Worm (Caenorhabditis elegans): ENCODE data around the gene sucg-1.

Gene sucg-1

DNA sequence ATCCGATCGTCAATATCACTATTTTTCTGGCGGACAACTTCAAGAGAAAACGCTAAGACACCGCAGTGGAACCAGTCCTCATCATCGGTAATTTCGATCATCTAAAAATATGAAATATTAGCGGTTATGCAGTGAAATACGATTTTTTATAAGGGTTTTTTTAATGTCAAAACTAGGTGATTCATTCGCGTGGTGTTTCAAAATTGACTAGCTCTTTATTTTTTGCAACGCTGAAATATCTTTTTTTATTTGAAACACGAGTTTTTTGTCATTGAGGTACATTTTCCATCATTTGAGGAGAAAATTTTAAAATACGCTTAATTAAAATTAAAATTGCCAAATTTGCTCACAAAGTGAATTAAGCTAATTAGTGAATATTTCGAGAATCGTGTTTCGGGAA is 30.8 kb downstream of the sucg-1 start, which contains the start of gene dsb-3:
Gene dsb-3 (minus strand): TSS at position 101 of the 400 bp plus-strand sequence.
- TF ChIP-seq him-1 (tag; optimal IDR thresholded peaks at IDR 0.05) (no peak), ceh-79 (tag; optimal IDR thresholded peaks at IDR 0.05) (no peak), nhr-179 (tag; optimal IDR thresholded peaks at IDR 0.05) (no peak), ztf-22 (GFP tag; optimal IDR thresholded peaks at IDR 0.05) (no peak), ceh-91 (GFP tag; IDR thresholded peaks at IDR 0.05) (no peak)

- TF ChIP-seq Y67H2A.10 (GFP tag; conservative IDR thresholded peaks at IDR 0.05) (no peak), T26A5.8 (tag; optimal IDR thresholded peaks at IDR 0.05) (no peak), lsy-27 (tag; optimal IDR thresholded peaks at IDR 0.05; ENCODE audit: borderline replicate concordance, insufficient read depth) (no peak)
Observed at ce11 chrIV:7760117-7760516, 31.4 kb downstream of the sucg-1 start, which contains the start of gene del-7. Gene del-7, plus strand, starts transcription at chrIV:7760417.

DNA sequence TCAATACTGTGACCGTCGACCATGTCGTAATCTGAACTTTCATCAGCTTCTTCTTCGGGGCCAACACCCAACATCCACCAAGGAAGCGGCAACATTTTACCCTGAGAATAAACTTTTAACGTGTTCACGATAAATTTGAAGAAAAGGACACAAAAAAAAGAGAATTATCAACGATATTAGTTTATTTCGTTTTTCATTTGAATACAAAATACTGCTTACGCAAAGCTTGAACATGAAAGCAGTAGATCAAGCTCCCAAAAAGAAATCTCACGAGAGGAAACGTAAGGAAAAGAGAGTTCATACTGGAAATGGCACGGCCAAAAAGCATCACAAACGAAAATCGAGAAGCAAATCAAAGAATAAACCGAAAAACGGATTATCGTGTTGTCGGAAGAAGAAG is 35.0 kb downstream of the sucg-1 start, which contains the start of the genes C46A5.6 and C46A5.1:
Gene C46A5.6 (minus strand): TSS at position 101 of the 400 bp plus-strand sequence.
Gene C46A5.1 (plus strand): TSS at position 184 of the 400 bp plus-strand sequence.
- TF ChIP-seq zfh-2 (GFP tag; conservative IDR thresholded peaks at IDR 0.05) (no peak), gei-17 (GFP tag; optimal IDR thresholded peaks at IDR 0.05) (no peak), mes-4 (tag; optimal IDR thresholded peaks at IDR 0.05) (no peak), ceh-79 (tag; optimal IDR thresholded peaks at IDR 0.05) (no peak), sea-2 (GFP tag; IDR thresholded peaks at IDR 0.05) (no peak), attf-5 (GFP tag; optimal IDR thresholded peaks at IDR 0.05) (no peak), T26A5.8 (tag; optimal IDR thresholded peaks at IDR 0.05) (no peak), lsl-1 (GFP tag; optimal IDR thresholded peaks at IDR 0.05) (no peak), die-1 (tag; optimal IDR thresholded peaks at IDR 0.05) (no peak)

ce11 chrIV:7764319-7764718 is 35.6 kb downstream of the sucg-1 start:
- no peak for TF ChIP-seq F57C9.4 (tag; optimal IDR thresholded peaks at IDR 0.05)
- TF ChIP-seq snpc-3.4 (tag; optimal IDR thresholded peaks at IDR 0.05), result peak; percentile 3
- TF ChIP-seq F49E8.2 (tag; optimal IDR thresholded peaks at IDR 0.05; ENCODE audit: insufficient read depth), result peak; percentile 39
- peak; percentile 93 for TF ChIP-seq lsl-1 (GFP tag; optimal IDR thresholded peaks at IDR 0.05)
- peak; percentile 63 for TF ChIP-seq lin-54 (GFP tag; optimal IDR thresholded peaks at IDR 0.05)
- 0 out of 2 replicates have a peak, but pooled peaks have one; percentile 17 for TF ChIP-seq D2030.7 (GFP tag; IDR thresholded peaks at IDR 0.05)
- no peak for TF ChIP-seq athp-1 (tag; optimal IDR thresholded peaks at IDR 0.05)
- TF ChIP-seq atf-7 (tag; optimal IDR thresholded peaks at IDR 0.05), result no peak
- TF ChIP-seq attf-5 (GFP tag; optimal IDR thresholded peaks at IDR 0.05), result no peak
- no peak for TF ChIP-seq F39B2.1 (GFP tag; IDR thresholded peaks at IDR 0.05)
- peak; percentile 58 for TF ChIP-seq madf-8 (GFP tag; conservative IDR thresholded peaks at IDR 0.05)
- no peak for TF ChIP-seq let-526 (GFP tag; IDR thresholded peaks at IDR 0.05)
- TF ChIP-seq F33H1.4 (GFP tag; IDR thresholded peaks at IDR 0.05), result peak; percentile 93
- no peak for TF ChIP-seq C06A6.2 (GFP tag; conservative IDR thresholded peaks at IDR 0.05)
- TF ChIP-seq mcd-1 (GFP tag; IDR thresholded peaks at IDR 0.05), result no peak
- no peak for TF ChIP-seq Y53F4B.3 (GFP tag; IDR thresholded peaks at IDR 0.05)
- TF ChIP-seq snpc-1.3 (tag; optimal IDR thresholded peaks at IDR 0.05; ENCODE audit: insufficient read depth), result peak; percentile 28
- TF ChIP-seq F55B11.4 (tag; optimal IDR thresholded peaks at IDR 0.05; ENCODE audit: borderline replicate concordance, insufficient read depth), result no peak
- TF ChIP-seq Y56A3A.18 (GFP tag; IDR thresholded peaks at IDR 0.05), result no peak
- no peak for TF ChIP-seq mel-28 (tag; optimal IDR thresholded peaks at IDR 0.05; ENCODE audit: borderline replicate concordance)
- TF ChIP-seq ceh-40 (GFP tag; IDR thresholded peaks at IDR 0.05), result no peak
- TF ChIP-seq tbp1 (GFP tag; optimal IDR thresholded peaks at IDR 0.05), result no peak
- no peak for TF ChIP-seq aptf-3 (GFP tag; IDR thresholded peaks at IDR 0.05)
- TF ChIP-seq ztf-25 (GFP tag; IDR thresholded peaks at IDR 0.05), result no peak
- no peak for TF ChIP-seq egl-44 (GFP tag; IDR thresholded peaks at IDR 0.05)
- no peak for TF ChIP-seq ztf-18 (tag; optimal IDR thresholded peaks at IDR 0.05)
- TF ChIP-seq rcor-1 (GFP tag; IDR thresholded peaks at IDR 0.05), result no peak
- TF ChIP-seq xnd-1 (tag; optimal IDR thresholded peaks at IDR 0.05), result peak; percentile 91
- TF ChIP-seq hmg-1.2 (GFP tag; IDR thresholded peaks at IDR 0.05), result no peak
- TF ChIP-seq repo-1 (tag; optimal IDR thresholded peaks at IDR 0.05), result no peak

All from whole organism, young adult.